Fruit fly (Drosophila melanogaster): ENCODE measurements around the gene CG2004.

Gene CG2004

dm6 chrX:8755352-8755751 is 40.6 kb upstream of the CG2004 start (continued):
- no peak; the same call in 1 of the 2 replicates for TF ChIP-seq sisA (GFP tag; IDR thresholded peaks at IDR 0.05)
- no peak for TF ChIP-seq gro (GFP tag; optimal IDR thresholded peaks at IDR 0.05)
- TF ChIP-seq CG15011 (GFP tag; optimal IDR thresholded peaks at IDR 0.05), result no peak
- TF ChIP-seq CG13894 (tag; optimal IDR thresholded peaks at IDR 0.05), result no peak
- TF ChIP-seq CG5245 (GFP tag; optimal IDR thresholded peaks at IDR 0.05), result no peak
- TF ChIP-seq phol (tag; optimal IDR thresholded peaks at IDR 0.05), result peak; percentile 37
- TF ChIP-seq nom (GFP tag; optimal IDR thresholded peaks at IDR 0.05), result peak; percentile 48
- TF ChIP-seq hkb (optimal IDR thresholded peaks at IDR 0.05), result no peak
- TF ChIP-seq hkb (GFP tag; IDR thresholded peaks at IDR 0.05), result no peak
- TF ChIP-seq tap (tag; optimal IDR thresholded peaks at IDR 0.05), result no peak
- no peak for TF ChIP-seq Doc2 (GFP tag; IDR thresholded peaks at IDR 0.05)
- no peak for TF ChIP-seq CG31441 (GFP tag; IDR thresholded peaks at IDR 0.05)
- TF ChIP-seq dysf (GFP tag; IDR thresholded peaks at IDR 0.05), result peak; percentile 22; the same call in 1 of the 3 replicates
- TF ChIP-seq CG4730 (GFP tag; IDR thresholded peaks at IDR 0.05), result no peak
- no peak for TF ChIP-seq CG2129 (GFP tag; IDR thresholded peaks at IDR 0.05; ENCODE audit: partially characterized antibody)
- no peak for TF ChIP-seq pzg (GFP tag; optimal IDR thresholded peaks at IDR 0.05)
- TF ChIP-seq lab (GFP tag; optimal IDR thresholded peaks at IDR 0.05), result no peak
- TF ChIP-seq Gug (GFP tag; IDR thresholded peaks at IDR 0.05), result peak; percentile 15; the same call in 1 of the 4 replicates
- TF ChIP-seq HLH3B (GFP tag; IDR thresholded peaks at IDR 0.05), result no peak; the same call in 1 of the 2 replicates
- no peak for TF ChIP-seq NFAT (GFP tag; IDR thresholded peaks at IDR 0.05)
- TF ChIP-seq Spps (tag; optimal IDR thresholded peaks at IDR 0.05), result no peak
- TF ChIP-seq CG12155 (GFP tag; optimal IDR thresholded peaks at IDR 0.05), result no peak
- no peak for TF ChIP-seq Rfx (GFP tag; IDR thresholded peaks at IDR 0.05)
- peak; percentile 34 for TF ChIP-seq CG17829 (tag; optimal IDR thresholded peaks at IDR 0.05)
- TF ChIP-seq ci (GFP tag; IDR thresholded peaks at IDR 0.05), result peak; percentile 56; the same call in 2 of the 3 replicates
- no peak for TF ChIP-seq Bgb (GFP tag; IDR thresholded peaks at IDR 0.05; ENCODE audit: partially characterized antibody)
- no peak for TF ChIP-seq br (optimal IDR thresholded peaks at IDR 0.05)
- TF ChIP-seq gem (tag; optimal IDR thresholded peaks at IDR 0.05), result peak; percentile 44
- peak; percentile 35; the same call in 1 of the 3 replicates for TF ChIP-seq croc (GFP tag; conservative IDR thresholded peaks at IDR 0.05)
- TF ChIP-seq knrl (GFP tag; IDR thresholded peaks at IDR 0.05; ENCODE audit: partially characterized antibody), result no peak
- TF ChIP-seq crc (GFP tag; optimal IDR thresholded peaks at IDR 0.05), result no peak
- no peak for TF ChIP-seq CrebB (tag; optimal IDR thresholded peaks at IDR 0.05)
- TF ChIP-seq cato (GFP tag; optimal IDR thresholded peaks at IDR 0.05; ENCODE audit: borderline replicate concordance), result no peak
- 0 out of 3 replicates have a peak, but pooled peaks have one; percentile 9 for TF ChIP-seq ase (GFP tag; IDR thresholded peaks at IDR 0.05)
- TF ChIP-seq Pdp1 (GFP tag; optimal IDR thresholded peaks at IDR 0.05), result peak; percentile 7 to 16
- TF ChIP-seq salm (tag; optimal IDR thresholded peaks at IDR 0.05), result no peak
- no peak for TF ChIP-seq tup (GFP tag; optimal IDR thresholded peaks at IDR 0.05)
- no peak for TF ChIP-seq crp (GFP tag; optimal IDR thresholded peaks at IDR 0.05)
- TF ChIP-seq CG7357 (GFP tag; IDR thresholded peaks at IDR 0.05), result peak; percentile 24; the same call in 1 of the 3 replicates
- TF ChIP-seq CG11093 (GFP tag; IDR thresholded peaks at IDR 0.05), result 0 out of 3 replicates have a peak, but pooled peaks have one; percentile 37
- TF ChIP-seq HLHmδ (GFP tag; optimal IDR thresholded peaks at IDR 0.05), result no peak
- TF ChIP-seq unpg (GFP tag; optimal IDR thresholded peaks at IDR 0.05), result peak; percentile 20
- peak; percentile 19 for TF ChIP-seq Sox102F (GFP tag; optimal IDR thresholded peaks at IDR 0.05)
- no peak for TF ChIP-seq CG1647 (GFP tag; optimal IDR thresholded peaks at IDR 0.05)
- TF ChIP-seq CG1792 (GFP tag; optimal IDR thresholded peaks at IDR 0.05), result no peak
- no peak for TF ChIP-seq Awh (GFP tag; IDR thresholded peaks at IDR 0.05)
- TF ChIP-seq Hand (GFP tag; optimal IDR thresholded peaks at IDR 0.05), result no peak
- peak; percentile 32 for TF ChIP-seq cg (GFP tag; optimal IDR thresholded peaks at IDR 0.05)
- TF ChIP-seq CG4282 (GFP tag; optimal IDR thresholded peaks at IDR 0.05), result no peak
- TF ChIP-seq CG31224 (GFP tag; IDR thresholded peaks at IDR 0.05), result no peak
- TF ChIP-seq Fer2 (tag; optimal IDR thresholded peaks at IDR 0.05), result no peak

Measured in whole organism, embryonic.